Worm (Caenorhabditis elegans) whole organism, young adult: ENCODE results near the gene C10C6.3.

Experiments used
- F55B11.4 ChIP-seq: sonication (generic microtip); optimal IDR thresholded peaks from 2 replicates; lab custom pipeline; 2016; ENCODE audit warnings: missing compliant biosample characterization, missing genetic modification characterization, borderline replicate concordance; ENCODE audit not compliant: insufficient read depth
- Y53F4B.3 ChIP-seq: fragments of 200-800 bp; sonication (Bioruptor generic); IDR thresholded peaks from 2 replicates; pipeline ENCODE4 v1.3.6; 2022; ENCODE audit warnings: missing genetic modification reagents, missing genetic modification characterization, missing compliant biosample characterization
- Y56A3A.18 ChIP-seq: fragments of 200-800 bp; sonication (Bioruptor generic); IDR thresholded peaks from 2 replicates; pipeline ENCODE4 v1.3.6; 2022; ENCODE audit warnings: missing genetic modification reagents, missing genetic modification characterization, missing compliant biosample characterization
- Y67H2A.10 ChIP-seq: fragments of 200-800 bp; sonication (Bioruptor generic); conservative IDR thresholded peaks from 2 replicates; pipeline ENCODE4 v1.3.6; 2022; ENCODE audit warnings: missing genetic modification reagents, missing genetic modification characterization, missing compliant biosample characterization
- Y79H2A.3 ChIP-seq: fragments of 200-800 bp; sonication (Bioruptor generic); conservative IDR thresholded peaks from 2 replicates; pipeline ENCODE4 v1.3.6; 2022; ENCODE audit warnings: missing genetic modification reagents, missing genetic modification characterization, missing compliant biosample characterization
- Y95B8A.8 ChIP-seq: fragments of 200-800 bp; sonication (Bioruptor generic); IDR thresholded peaks from 2 replicates; pipeline ENCODE4 v1.3.6; 2022; ENCODE audit warnings: missing genetic modification reagents, missing genetic modification characterization, missing compliant biosample characterization
- atf-7 ChIP-seq: sonication (generic microtip); optimal IDR thresholded peaks from 2 replicates; lab custom pipeline; 2017; ENCODE audit warnings: mild to moderate bottlenecking, missing genetic modification characterization, missing compliant biosample characterization
- attf-5 ChIP-seq: fragments of 200-800 bp; sonication (Bioruptor generic); optimal IDR thresholded peaks from 2 replicates; lab custom pipeline; 2018; ENCODE audit warnings: mild to moderate bottlenecking, missing genetic modification characterization, missing compliant biosample characterization
- bed-1 ChIP-seq: fragments of 200-800 bp; sonication (Bioruptor generic); IDR thresholded peaks from 2 replicates; pipeline ENCODE4 v1.3.6; 2022; ENCODE audit warnings: missing genetic modification reagents, missing genetic modification characterization, missing compliant biosample characterization
- cebp-1 ChIP-seq, 2 experiments: fragments of 200-800 bp in 1 of 2; sonication (Bioruptor generic) in 1 of 2; sonication (generic microtip) in 1 of 2; IDR thresholded peaks in 1 of 2; optimal IDR thresholded peaks in 1 of 2; 2 replicates each; pipeline versions ENCODE4 v1.3.6 to Lab custom; 2017 to 2022; ENCODE audit warnings: missing compliant biosample characterization in 2 of 2, missing genetic modification characterization in 2 of 2, mild to moderate bottlenecking in 1 of 2, missing genetic modification reagents in 1 of 2, moderate library complexity in 1 of 2
- ceh-27 ChIP-seq: fragments of 200-800 bp; sonication (Bioruptor generic); optimal IDR thresholded peaks from 2 replicates; lab custom pipeline; 2018; ENCODE audit warnings: mild to moderate bottlenecking, missing genetic modification characterization, moderate library complexity, missing compliant biosample characterization
- ceh-58 ChIP-seq: fragments of 200-800 bp; sonication (Bioruptor generic); IDR thresholded peaks from 2 replicates; pipeline ENCODE4 v1.3.6; 2022; ENCODE audit warnings: missing genetic modification characterization, missing compliant biosample characterization
- dox-1 ChIP-seq: fragments of 200-800 bp; sonication (Bioruptor generic); IDR thresholded peaks from 2 replicates; pipeline ENCODE4 v1.3.6; 2022; ENCODE audit warnings: missing genetic modification reagents, missing genetic modification characterization, missing compliant biosample characterization
- dpff-1 ChIP-seq: sonication (generic microtip); optimal IDR thresholded peaks from 2 replicates; lab custom pipeline; 2017; ENCODE audit warnings: mild to moderate bottlenecking, missing genetic modification characterization, missing compliant biosample characterization
- egl-18 ChIP-seq: fragments of 200-800 bp; sonication (Bioruptor generic); IDR thresholded peaks from 2 replicates; pipeline ENCODE4 v1.3.6; 2022; ENCODE audit warnings: missing genetic modification reagents, missing genetic modification characterization, missing compliant biosample characterization
- egl-44 ChIP-seq: fragments of 200-800 bp; sonication (Bioruptor generic); IDR thresholded peaks from 2 replicates; pipeline ENCODE4 v1.3.6; 2022; ENCODE audit warnings: missing genetic modification reagents, missing genetic modification characterization, missing compliant biosample characterization
- fkh-3 ChIP-seq: sonication (generic microtip); optimal IDR thresholded peaks from 2 replicates; lab custom pipeline; 2016; ENCODE audit warnings: mild to moderate bottlenecking, missing genetic modification characterization, missing compliant biosample characterization
- gei-17 ChIP-seq: fragments of 200-800 bp; sonication (Bioruptor generic); optimal IDR thresholded peaks from 2 replicates; lab custom pipeline; 2018; ENCODE audit warnings: mild to moderate bottlenecking, missing genetic modification characterization, missing compliant biosample characterization
- him-1 ChIP-seq: sonication (generic microtip); optimal IDR thresholded peaks from 2 replicates; lab custom pipeline; 2016; ENCODE audit warnings: missing genotype, missing genetic modification reagents, missing genetic modification characterization, missing compliant biosample characterization
- hrde-1 ChIP-seq: sonication (generic microtip); optimal IDR thresholded peaks from 2 replicates; lab custom pipeline; 2016; ENCODE audit warnings: missing genetic modification characterization, mild to moderate bottlenecking, missing compliant biosample characterization, moderate library complexity, missing genotype, missing genetic modification reagents, borderline replicate concordance
- lag-1 ChIP-seq: fragments of 200-800 bp; sonication (Bioruptor generic); IDR thresholded peaks from 2 replicates; pipeline ENCODE4 v1.3.6; 2022; ENCODE audit warnings: missing genetic modification reagents, missing genetic modification characterization, missing compliant biosample characterization
- let-607 ChIP-seq, 2 experiments: fragments of 200-800 bp in 1 of 2; sonication (Bioruptor generic) in 1 of 2; sonication (generic microtip) in 1 of 2; optimal IDR thresholded peaks; 2 replicates each; lab custom pipeline; 2016 to 2018; ENCODE audit warnings: mild to moderate bottlenecking in 2 of 2, missing compliant biosample characterization in 2 of 2, missing genetic modification characterization in 2 of 2, moderate library complexity in 2 of 2, missing genotype in 1 of 2
- lin-26 ChIP-seq: fragments of 200-800 bp; sonication (Bioruptor generic); IDR thresholded peaks from 2 replicates; pipeline ENCODE4 v1.3.6; 2022; ENCODE audit warnings: missing genetic modification reagents, missing genetic modification characterization, missing compliant biosample characterization
- lin-54 ChIP-seq: fragments of 200-800 bp; sonication (Bioruptor generic); optimal IDR thresholded peaks from 2 replicates; lab custom pipeline; 2018; ENCODE audit warnings: mild to moderate bottlenecking, missing genetic modification characterization, missing compliant biosample characterization
- lsl-1 ChIP-seq: fragments of 200-800 bp; sonication (Bioruptor generic); optimal IDR thresholded peaks from 2 replicates; lab custom pipeline; 2018; ENCODE audit warnings: mild to moderate bottlenecking, missing genetic modification characterization, moderate library complexity, missing compliant biosample characterization
- nfya-1 ChIP-seq: sonication (generic microtip); optimal IDR thresholded peaks from 2 replicates; lab custom pipeline; 2017; ENCODE audit warnings: antibody characterized with exemption, missing compliant biosample characterization, missing genetic modification characterization, borderline replicate concordance; ENCODE audit not compliant: insufficient read depth
- nfya-2 ChIP-seq: fragments of 200-800 bp; sonication (Bioruptor generic); IDR thresholded peaks from 2 replicates; pipeline ENCODE4 v1.3.6; 2022; ENCODE audit warnings: missing genetic modification reagents, missing genetic modification characterization, missing compliant biosample characterization
- nhr-120 ChIP-seq: fragments of 200-800 bp; sonication (Bioruptor generic); IDR thresholded peaks from 2 replicates; pipeline ENCODE4 v1.3.6; 2022; ENCODE audit warnings: missing genetic modification characterization, missing compliant biosample characterization
- nhr-179 ChIP-seq: sonication (generic microtip); optimal IDR thresholded peaks from 2 replicates; lab custom pipeline; 2016; ENCODE audit warnings: mild to moderate bottlenecking, missing genetic modification characterization, missing compliant biosample characterization
- nhr-27 ChIP-seq: fragments of 200-800 bp; sonication (Bioruptor generic); optimal IDR thresholded peaks from 2 replicates; lab custom pipeline; 2018; ENCODE audit warnings: mild to moderate bottlenecking, missing genetic modification characterization, moderate library complexity, missing compliant biosample characterization
- nhr-80 ChIP-seq: sonication (generic microtip); optimal IDR thresholded peaks from 2 replicates; lab custom pipeline; 2016; ENCODE audit warnings: missing genetic modification characterization, missing compliant biosample characterization
- pha-4 ChIP-seq: fragments of 150-350 bp; sonication (generic microtip); optimal IDR thresholded peaks from 2 replicates; lab custom pipeline; 2014; ENCODE audit warnings: missing biosample characterization, missing genetic modification reagents, missing genetic modification characterization
- rec-8 ChIP-seq, 2 experiments: sonication (generic microtip); optimal IDR thresholded peaks; 2 replicates each; lab custom pipeline; 2016; ENCODE audit warnings: mild to moderate bottlenecking in 2 of 2, missing genetic modification characterization in 2 of 2, missing genetic modification reagents in 2 of 2, missing genotype in 2 of 2, missing biosample characterization in 1 of 2, missing compliant biosample characterization in 1 of 2, moderate library complexity in 1 of 2
- repo-1 ChIP-seq: sonication (generic microtip); optimal IDR thresholded peaks from 2 replicates; lab custom pipeline; 2017; ENCODE audit warnings: mild to moderate bottlenecking, missing genetic modification characterization, missing compliant biosample characterization
- rpc-1 ChIP-seq, 2 experiments: fragments of 150-350 bp in 1 of 2; sonication (generic microtip) in 1 of 2; optimal IDR thresholded peaks; 2 replicates each; lab custom pipeline; 2014 to 2018; ENCODE audit warnings: missing biosample characterization in 1 of 2, missing genetic modification characterization in 1 of 2, missing genetic modification reagents in 1 of 2, missing genotype in 1 of 2
- snpc-3.4 ChIP-seq: sonication (generic microtip); optimal IDR thresholded peaks from 2 replicates; lab custom pipeline; 2017; ENCODE audit warnings: missing genetic modification characterization, mild to moderate bottlenecking, missing compliant biosample characterization, antibody characterized with exemption, moderate library complexity, missing genotype, missing genetic modification reagents
- unc-62 ChIP-seq: fragments of 150-350 bp; optimal IDR thresholded peaks from 2 replicates; lab custom pipeline; 2014; ENCODE audit warnings: missing biosample characterization, missing genetic modification reagents, missing genetic modification characterization

The C10C6.3 gene

ce11 chrIV:11458700-11459263, 6.2 kb downstream of the C10C6.3 start (continued):
- no peak for TF ChIP-seq unc-62 (GFP tag; lab: Kevin White, UChicago)

DNA sequence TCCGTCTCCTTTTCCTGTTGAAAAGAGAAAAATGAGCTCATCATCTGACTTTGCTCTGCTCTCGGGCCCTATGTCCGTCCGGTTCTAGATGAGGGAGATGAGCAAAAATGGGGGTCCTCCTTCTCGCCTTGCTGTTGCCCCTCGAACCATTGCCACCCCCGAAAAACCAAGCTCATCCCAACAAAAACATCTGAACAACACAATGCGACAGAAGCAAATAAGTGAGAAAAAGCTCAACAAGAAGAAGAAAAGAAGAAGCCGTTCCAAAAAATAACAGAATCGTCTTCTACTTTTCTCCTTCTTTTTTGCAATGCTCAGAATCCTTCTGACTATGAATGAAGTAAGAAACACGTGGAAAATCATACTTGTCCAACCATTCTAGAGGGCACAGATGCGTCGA, 9.2 kb downstream of the C10C6.3 start:
- TF ChIP-seq bed-1 (GFP tag; lab: Robert Waterston, UW) (no peak), hrde-1 (no peak), gei-17 (GFP tag; lab: Kevin White, UChicago) (no peak), nhr-179 (tag; lab: Kevin White, UChicago) (no peak), lin-54 (no peak), lsl-1 (no peak), Y79H2A.3 (GFP tag; lab: Robert Waterston, UW) (no peak), fkh-3 (tag; lab: Kevin White, UChicago) (no peak), attf-5 (GFP tag; lab: Kevin White, UChicago) (no peak), cebp-1 (GFP tag; IDR thresholded peaks at IDR 0.05; lab: Robert Waterston, UW) (no peak), cebp-1 (tag; optimal IDR thresholded peaks at IDR 0.05; lab: Kevin White, UChicago) (no peak), Y56A3A.18 (GFP tag; lab: Robert Waterston, UW) (no peak), nfya-1 (no peak), nhr-27 (tag; lab: Kevin White, UChicago) (no peak), rec-8 (tag; optimal IDR thresholded peaks at IDR 0.05; lab: Kevin White, UChicago) (no peak), F55B11.4 (no peak), Y95B8A.8 (GFP tag; lab: Robert Waterston, UW) (no peak), pha-4 (tag; lab: Kevin White, UChicago) (no peak), dox-1 (no peak), ceh-27 (GFP tag; lab: Kevin White, UChicago) (no peak)
- TF ChIP-seq, all 124 proteins: peak for 0

DNA sequence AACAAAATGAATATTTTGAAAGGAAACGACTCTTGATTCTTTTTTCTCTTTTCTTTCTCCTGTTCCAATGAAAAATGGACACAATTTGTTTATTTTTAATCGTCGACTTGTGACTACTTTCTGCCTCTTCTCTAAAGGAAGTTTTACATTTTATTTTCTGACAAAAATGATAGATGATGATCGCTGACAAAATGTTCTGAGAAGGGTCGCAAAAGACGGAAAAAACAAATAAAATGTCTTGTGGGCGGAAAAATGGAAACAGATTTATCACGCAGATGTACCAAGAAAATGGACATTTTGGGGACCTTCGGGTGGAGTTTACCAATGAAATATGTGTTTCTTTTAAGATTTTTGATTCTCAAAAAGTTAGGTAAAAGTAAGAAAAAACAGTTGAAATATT, 12.1 kb downstream of the C10C6.3 start:
- TF ChIP-seq him-1 (tag; lab: Kevin White, UChicago) (no peak), snpc-3.4 (tag; lab: Kevin White, UChicago) (no peak), egl-18 (GFP tag; lab: Robert Waterston, UW) (no peak), lag-1 (no peak), repo-1 (no peak), lin-26 (GFP tag; lab: Robert Waterston, UW) (no peak), let-607 (tag; optimal IDR thresholded peaks at IDR 0.05; lab: Kevin White, UChicago) (no peak), nfya-2 (GFP tag; lab: Robert Waterston, UW) (no peak), Y67H2A.10 (GFP tag; lab: Robert Waterston, UW) (no peak), rpc-1 (optimal IDR thresholded peaks at IDR 0.05; lab: Kevin White, UChicago) (no peak), rpc-1 (tag; optimal IDR thresholded peaks at IDR 0.05; lab: Kevin White, UChicago) (no peak), atf-7 (tag; lab: Kevin White, UChicago) (no peak), egl-44 (GFP tag; lab: Robert Waterston, UW) (no peak), ceh-58 (GFP tag; lab: Robert Waterston, UW) (no peak), Y53F4B.3 (GFP tag; lab: Robert Waterston, UW) (no peak), lin-54 (no peak), dpff-1 (tag; lab: Kevin White, UChicago) (no peak), nhr-120 (GFP tag; lab: Robert Waterston, UW) (no peak), nhr-80 (tag; lab: Kevin White, UChicago) (no peak)
